Worm (Caenorhabditis elegans) whole organism, L3 larva: ENCODE measurements around the gene srg-64.

Experiments used
- R02D3.7 ChIP-seq: fragments of 150-350 bp; optimal IDR thresholded peaks from 2 replicates; lab custom pipeline; 2014; ENCODE audit warnings: missing biosample characterization, missing genetic modification characterization
- aly-2 ChIP-seq: fragments of 150-350 bp; optimal IDR thresholded peaks from 2 replicates; lab custom pipeline; 2014; ENCODE audit warnings: missing biosample characterization, missing genetic modification characterization
- ceh-28 ChIP-seq: fragments of 150-350 bp; optimal IDR thresholded peaks from 2 replicates; lab custom pipeline; 2014; ENCODE audit warnings: missing biosample characterization, missing genetic modification reagents, missing genetic modification characterization
- ceh-82 ChIP-seq: fragments of 150-350 bp; optimal IDR thresholded peaks from 2 replicates; lab custom pipeline; 2014; ENCODE audit warnings: missing biosample characterization, missing genetic modification characterization
- egl-27 ChIP-seq: sonication (generic microtip); optimal IDR thresholded peaks from 4 replicates; lab custom pipeline; 2017; ENCODE audit warnings: missing biosample characterization, missing genetic modification reagents, missing genetic modification characterization
- egl-5 ChIP-seq: fragments of 150-350 bp; optimal IDR thresholded peaks from 2 replicates; lab custom pipeline; 2017; ENCODE audit warnings: missing biosample characterization, missing genetic modification reagents, missing genetic modification characterization, inconsistent platforms
- elt-1 ChIP-seq: fragments of 150-350 bp; optimal IDR thresholded peaks from 2 replicates; lab custom pipeline; 2014; ENCODE audit warnings: missing biosample characterization, missing genetic modification characterization
- elt-2 ChIP-seq: sonication (generic microtip); optimal IDR thresholded peaks from 2 replicates; lab custom pipeline; 2016; ENCODE audit warnings: missing genetic modification reagents, mild to moderate bottlenecking, missing genetic modification characterization, missing compliant biosample characterization
- elt-3 ChIP-seq, 3 experiments: fragments of 150-350 bp in 1 of 3; sonication (generic microtip) in 2 of 3; optimal IDR thresholded peaks; 2 replicates in 2 of 3; 4 replicates in 1 of 3; lab custom pipeline; 2014 to 2017; ENCODE audit warnings: missing biosample characterization in 3 of 3, missing genetic modification characterization in 3 of 3
- eor-1 ChIP-seq, 2 experiments: fragments of 150-350 bp; optimal IDR thresholded peaks; 2 replicates each; lab custom pipeline; 2014 to 2018; ENCODE audit warnings: missing biosample characterization in 2 of 2, missing genetic modification characterization in 2 of 2
- fos-1 ChIP-seq: fragments of 150-350 bp; optimal IDR thresholded peaks from 2 replicates; lab custom pipeline; 2014; ENCODE audit warnings: missing biosample characterization, missing genetic modification characterization
- hmg-11 ChIP-seq: sonication (generic microtip); optimal IDR thresholded peaks from 2 replicates; lab custom pipeline; 2016; ENCODE audit warnings: missing genetic modification characterization, missing compliant biosample characterization
- jun-1 ChIP-seq: fragments of 150-350 bp; optimal IDR thresholded peaks from 2 replicates; lab custom pipeline; 2014; ENCODE audit warnings: missing biosample characterization, missing genetic modification reagents, missing genetic modification characterization
- lin-15B ChIP-seq: fragments of 150-350 bp; optimal IDR thresholded peaks from 2 replicates; lab custom pipeline; 2014; ENCODE audit warnings: missing biosample characterization, missing genetic modification characterization
- lin-39 ChIP-seq: fragments of 150-350 bp; optimal IDR thresholded peaks from 2 replicates; lab custom pipeline; 2018; ENCODE audit warnings: missing biosample characterization, missing genetic modification reagents, missing genetic modification characterization
- lsy-12 ChIP-seq: sonication (generic microtip); optimal IDR thresholded peaks from 2 replicates; lab custom pipeline; 2016; ENCODE audit warnings: mild to moderate bottlenecking, missing genetic modification characterization, missing compliant biosample characterization
- mdl-1 ChIP-seq: fragments of 150-350 bp; optimal IDR thresholded peaks from 2 replicates; lab custom pipeline; 2014; ENCODE audit warnings: missing biosample characterization, missing genetic modification characterization
- mml-1 ChIP-seq: fragments of 150-350 bp; sonication (generic microtip); optimal IDR thresholded peaks from 3 replicates; lab custom pipeline; 2014; ENCODE audit warnings: missing biosample characterization, missing genetic modification characterization
- nfya-1 ChIP-seq: sonication (generic microtip); optimal IDR thresholded peaks from 2 replicates; lab custom pipeline; 2017; ENCODE audit warnings: missing genetic modification characterization, mild to moderate bottlenecking, missing compliant biosample characterization, antibody characterized with exemption, moderate library complexity; ENCODE audit not compliant: insufficient read depth
- nhr-11 ChIP-seq: fragments of 150-350 bp; optimal IDR thresholded peaks from 2 replicates; lab custom pipeline; 2014; ENCODE audit warnings: missing biosample characterization, missing genetic modification characterization
- nhr-12 ChIP-seq: fragments of 150-350 bp; optimal IDR thresholded peaks from 2 replicates; lab custom pipeline; 2014; ENCODE audit warnings: missing biosample characterization, missing genetic modification characterization
- nhr-23 ChIP-seq: fragments of 150-350 bp; optimal IDR thresholded peaks from 2 replicates; lab custom pipeline; 2014; ENCODE audit warnings: missing biosample characterization, missing genetic modification reagents, missing genetic modification characterization
- nhr-25 ChIP-seq: sonication (generic microtip); optimal IDR thresholded peaks from 2 replicates; lab custom pipeline; 2017; ENCODE audit warnings: missing biosample characterization, missing genetic modification characterization
- nhr-28 ChIP-seq: fragments of 150-350 bp; optimal IDR thresholded peaks from 2 replicates; lab custom pipeline; 2014; ENCODE audit warnings: missing biosample characterization, missing genetic modification characterization
- nhr-43 ChIP-seq: sonication (generic microtip); optimal IDR thresholded peaks from 2 replicates; lab custom pipeline; 2016; ENCODE audit warnings: mild to moderate bottlenecking, missing genetic modification characterization, missing compliant biosample characterization; ENCODE audit not compliant: poor library complexity, severe bottlenecking
- nhr-67 ChIP-seq: fragments of 150-350 bp; optimal IDR thresholded peaks from 2 replicates; lab custom pipeline; 2014; ENCODE audit warnings: missing biosample characterization, missing genetic modification characterization
- nhr-76 ChIP-seq: fragments of 150-350 bp; sonication (generic microtip); optimal IDR thresholded peaks from 5 replicates; lab custom pipeline; 2014; ENCODE audit warnings: missing biosample characterization, missing genetic modification characterization
- nhr-77 ChIP-seq: fragments of 150-350 bp; optimal IDR thresholded peaks from 2 replicates; lab custom pipeline; 2014; ENCODE audit warnings: missing biosample characterization, missing genetic modification characterization
- pha-4 ChIP-seq: fragments of 150-350 bp; optimal IDR thresholded peaks from 2 replicates; lab custom pipeline; 2014; ENCODE audit warnings: missing biosample characterization, missing genetic modification reagents, missing genetic modification characterization
- pqm-1 ChIP-seq: fragments of 150-350 bp; optimal IDR thresholded peaks from 2 replicates; lab custom pipeline; 2017; ENCODE audit warnings: missing biosample characterization, missing genetic modification characterization, inconsistent platforms
- sea-2 ChIP-seq: fragments of 150-350 bp; sonication (generic microtip); optimal IDR thresholded peaks from 4 replicates; lab custom pipeline; 2014; ENCODE audit warnings: missing biosample characterization, missing genetic modification reagents, missing genetic modification characterization
- skn-1 ChIP-seq: fragments of 150-350 bp; optimal IDR thresholded peaks from 2 replicates; lab custom pipeline; 2014; ENCODE audit warnings: missing biosample characterization, missing genetic modification characterization
- snpc-4 ChIP-seq: fragments of 150-350 bp; optimal IDR thresholded peaks from 2 replicates; lab custom pipeline; 2014; ENCODE audit warnings: missing biosample characterization, missing genetic modification characterization
- tbx-2 ChIP-seq: sonication (generic microtip); optimal IDR thresholded peaks from 2 replicates; lab custom pipeline; 2016; ENCODE audit warnings: mild to moderate bottlenecking, missing genetic modification characterization, missing compliant biosample characterization
- unc-62 ChIP-seq: fragments of 150-350 bp; sonication (generic microtip); optimal IDR thresholded peaks from 4 replicates; lab custom pipeline; 2014; ENCODE audit warnings: missing biosample characterization, missing genetic modification reagents, missing genetic modification characterization
- ztf-4 ChIP-seq: fragments of 150-350 bp; optimal IDR thresholded peaks from 2 replicates; lab custom pipeline; 2014; ENCODE audit warnings: missing biosample characterization, missing genetic modification characterization

Gene srg-64

DNA sequence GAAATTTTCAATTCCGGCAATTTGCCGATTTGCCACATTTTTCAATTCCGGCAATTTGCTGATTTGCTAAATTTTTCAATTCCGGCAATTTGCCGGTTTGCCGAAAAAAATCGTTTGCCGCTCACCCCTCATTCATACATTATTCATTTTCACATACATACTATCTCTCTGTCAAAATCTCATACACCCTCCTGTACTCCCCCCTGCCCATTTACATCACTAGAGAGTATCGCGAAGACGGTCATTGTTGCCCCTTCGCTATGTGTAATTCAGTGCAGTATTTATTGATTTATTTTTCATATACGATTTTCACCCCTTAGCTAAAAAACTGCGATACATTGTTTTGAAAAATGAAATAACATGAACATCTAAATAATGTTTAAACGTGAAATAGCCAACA lies 4.0 kb downstream of the srg-64 start:
- TF ChIP-seq elt-3 (tag; optimal IDR thresholded peaks at IDR 0.05; lab: Kevin White, UChicago) (no peak), skn-1 (tag; lab: Kevin White, UChicago) (peak; percentile 70), aly-2 (no peak), elt-1 (tag; lab: Kevin White, UChicago) (no peak), elt-2 (tag; lab: Kevin White, UChicago) (peak; percentile 48), hmg-11 (peak; percentile 85), R02D3.7 (tag; lab: Kevin White, UChicago) (peak; percentile 60), lin-15B (peak; percentile 59), nhr-67 (tag; lab: Kevin White, UChicago) (no peak), ceh-82 (tag; lab: Kevin White, UChicago) (peak; percentile 72), ceh-28 (tag; lab: Kevin White, UChicago) (peak; percentile 97), ztf-4 (no peak), jun-1 (peak; percentile 91), tbx-2 (tag; lab: Kevin White, UChicago) (peak; percentile 82), egl-27 (tag; lab: Kevin White, UChicago) (peak; percentile 4), pqm-1 (tag; lab: Kevin White, UChicago) (peak; percentile 47), nhr-43 (tag; lab: Kevin White, UChicago) (peak; percentile 92), lin-39 (peak; percentile 46), nhr-28 (tag; lab: Kevin White, UChicago) (no peak), nhr-77 (tag; lab: Kevin White, UChicago) (peak; percentile 85), egl-5 (tag; lab: Kevin White, UChicago) (peak; percentile 47), mml-1 (tag; lab: Kevin White, UChicago) (no peak), pha-4 (peak; percentile 86), nhr-25 (peak; percentile 84), nhr-11 (tag; lab: Kevin White, UChicago) (no peak), snpc-4 (tag; lab: Kevin White, UChicago) (peak; percentile 85), lsy-12 (tag; lab: Kevin White, UChicago) (peak; percentile 65), nhr-23 (tag; lab: Kevin White, UChicago) (peak; percentile 84)

DNA sequence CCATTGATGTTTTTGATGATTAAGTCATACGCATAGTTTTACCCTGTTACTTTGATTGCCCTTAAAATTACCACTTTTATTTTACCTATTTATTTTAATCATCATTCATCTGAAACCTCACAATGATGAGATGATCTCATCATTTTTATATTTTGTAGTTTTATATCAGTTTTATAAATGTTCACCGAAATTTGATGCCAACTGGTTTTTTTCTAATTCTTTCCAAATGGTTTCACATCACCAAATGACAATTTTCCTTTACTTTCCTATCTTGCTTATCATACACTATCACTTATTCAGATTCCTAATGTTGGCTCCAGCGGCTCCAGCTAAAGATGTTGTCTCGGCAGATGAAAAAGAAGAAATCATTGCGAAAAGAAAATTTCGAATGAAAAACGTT lies 8.8 kb downstream of the srg-64 start, which contains the start of gene lin-15A:
Gene lin-15A (plus strand): TSS at position 301 of the 400 bp plus-strand sequence.
- TF ChIP-seq lin-15B (no peak), egl-5 (tag; lab: Kevin White, UChicago) (no peak), nhr-77 (tag; lab: Kevin White, UChicago) (no peak), snpc-4 (tag; lab: Kevin White, UChicago) (no peak)

DNA sequence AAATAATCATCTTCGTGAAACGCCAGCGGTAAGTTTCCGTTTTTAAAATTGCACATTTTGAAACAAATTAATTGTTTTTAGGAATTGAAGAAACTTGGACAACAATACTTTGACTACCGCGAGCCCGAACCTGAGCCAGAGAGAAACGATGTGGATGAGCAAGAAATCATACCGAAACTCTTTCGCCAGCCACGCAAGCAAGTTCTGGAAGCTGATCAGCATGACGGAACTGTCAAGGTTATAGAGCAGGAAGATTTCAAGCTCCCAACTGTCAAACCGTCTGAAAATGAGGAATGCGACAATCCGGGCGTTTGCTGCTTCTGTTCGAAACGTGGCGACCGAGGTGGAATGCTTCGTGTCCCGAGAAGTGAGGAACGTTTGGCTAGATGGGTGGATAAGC lies 10.1 kb downstream of the srg-64 start:
- TF ChIP-seq mml-1 (tag; lab: Kevin White, UChicago): no peak
- no peak for TF ChIP-seq sea-2
- TF ChIP-seq nfya-1 (tag; lab: Kevin White, UChicago): no peak
- no peak for TF ChIP-seq elt-1 (tag; lab: Kevin White, UChicago)
- no peak for TF ChIP-seq unc-62 (GFP tag; lab: Kevin White, UChicago)
- TF ChIP-seq elt-2 (tag; lab: Kevin White, UChicago): no peak
- TF ChIP-seq snpc-4 (tag; lab: Kevin White, UChicago): no peak
- TF ChIP-seq lin-39: no peak
- TF ChIP-seq lin-15B: no peak
- no peak for TF ChIP-seq mdl-1
- TF ChIP-seq nhr-76 (tag; lab: Kevin White, UChicago): no peak
- no peak for TF ChIP-seq nhr-12 (tag; lab: Kevin White, UChicago)
- no peak for TF ChIP-seq tbx-2 (tag; lab: Kevin White, UChicago)
- TF ChIP-seq fos-1 (tag; lab: Kevin White, UChicago): no peak
- no peak for TF ChIP-seq ceh-28 (tag; lab: Kevin White, UChicago)
- no peak for TF ChIP-seq egl-27 (tag; lab: Kevin White, UChicago)

DNA sequence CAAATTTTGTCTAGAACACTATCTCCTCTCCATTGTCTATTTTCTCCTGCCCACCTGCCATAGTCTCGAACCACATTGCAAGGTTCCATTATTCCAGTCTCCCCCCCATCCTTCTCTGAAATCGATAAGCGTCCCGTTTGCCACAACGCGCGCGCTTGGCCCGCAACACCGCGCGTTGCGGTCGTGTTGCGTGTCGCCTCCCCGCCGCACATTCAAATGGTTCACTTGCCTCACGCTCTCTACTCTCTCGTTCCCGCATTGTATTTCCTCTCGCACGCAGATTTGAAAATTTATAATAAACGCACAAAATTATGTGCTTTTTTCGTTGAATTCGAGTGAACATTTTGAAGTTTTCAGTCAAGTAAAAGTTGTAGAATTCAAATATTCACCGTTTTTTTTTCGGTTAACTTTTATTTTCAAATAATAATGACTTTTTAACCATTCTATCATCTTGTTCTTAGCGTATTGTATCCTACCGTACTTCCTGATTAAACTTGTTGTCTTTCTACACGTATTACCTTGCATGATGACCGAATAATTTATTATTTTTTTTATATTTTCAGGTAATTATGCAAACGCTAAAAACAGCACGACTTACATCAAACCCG lies 14.8 kb downstream of the srg-64 start, which contains the start of gene lin-15B:
Gene lin-15B (plus strand): TSS at position 558 of the 608 bp plus-strand sequence.
- TF ChIP-seq eor-1 (tag; optimal IDR thresholded peaks at IDR 0.05; lab: Kevin White, UChicago): no peak
- peak; percentile 74 for TF ChIP-seq lin-15B
- no peak for TF ChIP-seq tbx-2 (tag; lab: Kevin White, UChicago)
- no peak for TF ChIP-seq ztf-4
